Worm (Caenorhabditis elegans) whole organism, L1 larva: ENCODE results near the gene C07B5.8.

Experiments used
- ama-1 ChIP-seq: fragments of 150-350 bp; optimal IDR thresholded peaks from 2 replicates; lab custom pipeline; 2014
- elt-3 ChIP-seq, 6 experiments: fragments of 150-350 bp in 1 of 6; sonication (generic microtip); optimal IDR thresholded peaks; 2 replicates each; lab custom pipeline; 2017 to 2018; ENCODE audit warnings: missing biosample characterization in 6 of 6, missing genetic modification characterization in 6 of 6, inconsistent platforms in 1 of 6
- hlh-4 ChIP-seq: sonication (generic microtip); optimal IDR thresholded peaks from 2 replicates; lab custom pipeline; 2016; ENCODE audit warnings: mild to moderate bottlenecking, missing genetic modification characterization, missing compliant biosample characterization
- lin-13 ChIP-seq: fragments of 150-350 bp; optimal IDR thresholded peaks from 2 replicates; lab custom pipeline; 2014; ENCODE audit warnings: missing biosample characterization, missing genetic modification reagents, missing genetic modification characterization
- lin-39 ChIP-seq: fragments of 150-350 bp; optimal IDR thresholded peaks from 2 replicates; lab custom pipeline; 2014; ENCODE audit warnings: missing biosample characterization, missing genetic modification reagents, missing genetic modification characterization
- lsy-2 ChIP-seq, 2 experiments: fragments of 150-350 bp; optimal IDR thresholded peaks; 2 replicates each; lab custom pipeline; 2014; ENCODE audit warnings: missing biosample characterization in 2 of 2, missing genetic modification characterization in 2 of 2
- mef-2 ChIP-seq: fragments of 150-350 bp; optimal IDR thresholded peaks from 2 replicates; lab custom pipeline; 2014; ENCODE audit warnings: missing biosample characterization, missing genetic modification characterization
- mep-1 ChIP-seq: fragments of 150-350 bp; optimal IDR thresholded peaks from 2 replicates; lab custom pipeline; 2014; ENCODE audit warnings: missing biosample characterization, missing genetic modification characterization
- nhr-28 ChIP-seq: fragments of 150-350 bp; optimal IDR thresholded peaks from 2 replicates; lab custom pipeline; 2014; ENCODE audit warnings: missing biosample characterization, missing genetic modification characterization
- unc-130 ChIP-seq: fragments of 150-350 bp; optimal IDR thresholded peaks from 2 replicates; lab custom pipeline; 2017; ENCODE audit warnings: missing biosample characterization, missing genetic modification characterization, inconsistent platforms
- unc-86 ChIP-seq: sonication (generic microtip); optimal IDR thresholded peaks from 2 replicates; lab custom pipeline; 2016; ENCODE audit warnings: missing genetic modification characterization, missing compliant biosample characterization
- zag-1 ChIP-seq: fragments of 150-350 bp; optimal IDR thresholded peaks from 2 replicates; lab custom pipeline; 2014; ENCODE audit warnings: missing biosample characterization, missing genetic modification characterization
- ztf-11 ChIP-seq, 2 experiments: sonication (generic microtip); optimal IDR thresholded peaks; 2 replicates each; lab custom pipeline; 2016 to 2017; ENCODE audit warnings: missing genetic modification characterization in 2 of 2, missing biosample characterization in 1 of 2, missing compliant biosample characterization in 1 of 2

ce11 chrX:9584333-9584732 is 47.8 kb upstream of the C07B5.8 start, which contains the start of gene gpx-5:
- TF ChIP-seq hlh-4 (tag; lab: Kevin White, UChicago) = no peak
- TF ChIP-seq lin-13 = no peak
- TF ChIP-seq zag-1 (tag; lab: Kevin White, UChicago) = no peak
- TF ChIP-seq nhr-28 (tag; lab: Kevin White, UChicago) = no peak
- peak; percentile 0 to 72 for TF ChIP-seq lsy-2 (tag; optimal IDR thresholded peaks at IDR 0.05; lab: Kevin White, UChicago)
- no peak for TF ChIP-seq ztf-11 (tag; optimal IDR thresholded peaks at IDR 0.05; lab: Kevin White, UChicago)
- no peak for TF ChIP-seq mef-2
- no peak for TF ChIP-seq unc-86 (tag; lab: Kevin White, UChicago)
- no peak for TF ChIP-seq unc-130 (tag; lab: Kevin White, UChicago)
- TF ChIP-seq ama-1 (lab: Kevin White, UChicago) = no peak
- peak; percentile 37 for TF ChIP-seq mep-1 (tag; lab: Kevin White, UChicago)
- TF ChIP-seq lin-39 (tag; lab: Kevin White, UChicago) = no peak
- TF ChIP-seq elt-3 (tag; optimal IDR thresholded peaks at IDR 0.05; lab: Kevin White, UChicago) = peak in 2 of 6 experiments; percentile 16 to 40
